Fruit fly (Drosophila melanogaster) Kc167 (cell line): ENCODE results near the gene DENR.

Experiments
- Myc ChIP-seq: fragments of >200 bp; optimal IDR thresholded peaks from 2 replicates; lab custom pipeline; 2017; ENCODE audit warnings: missing external identifiers
- Sin3A ChIP-seq: fragments of >200 bp; optimal IDR thresholded peaks from 2 replicates; lab custom pipeline; 2018; ENCODE audit warnings: missing external identifiers
- h ChIP-seq: fragments of >200 bp; optimal IDR thresholded peaks from 3 replicates; lab custom pipeline; 2018; ENCODE audit warnings: missing external identifiers
- insv ChIP-seq: fragments of >200 bp; optimal IDR thresholded peaks from 3 replicates; lab custom pipeline; 2018; ENCODE audit warnings: missing external identifiers
- psq ChIP-seq: fragments of >200 bp; optimal IDR thresholded peaks from 2 replicates; lab custom pipeline; 2017; ENCODE audit warnings: missing external identifiers
- ttk ChIP-seq: sonication (Bioruptor generic); optimal IDR thresholded peaks from 2 replicates; lab custom pipeline; 2017; ENCODE audit warnings: missing external identifiers

DENR gene

DNA sequence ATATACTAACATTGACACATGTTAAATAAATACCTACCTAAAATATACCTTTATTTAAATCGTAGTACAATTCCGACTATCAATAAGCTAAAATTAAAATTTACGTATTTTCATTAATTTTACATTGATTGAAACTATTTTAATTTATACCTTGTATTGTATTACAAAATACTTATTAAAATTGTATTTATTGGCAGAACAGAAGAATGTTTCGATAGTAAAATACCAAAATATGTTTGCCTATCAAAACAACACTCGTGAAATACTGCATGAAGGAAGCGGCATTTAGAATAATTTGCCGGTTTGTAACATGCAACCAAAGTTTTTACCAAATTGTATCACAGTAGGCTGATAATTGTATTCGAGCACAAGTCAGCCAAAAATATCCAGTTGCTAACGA lies at the start of gene DENR, which contains the start of gene CG4880:
Gene DENR, minus strand, starts transcription at position 10 of the 400 bp plus-strand sequence.
Gene CG4880, plus strand, starts transcription at position 268 of the 400 bp plus-strand sequence.
- TF ChIP-seq ttk (lab: Kevin White, UChicago): no peak
- TF ChIP-seq psq (lab: Kevin White, UChicago): no peak
- TF ChIP-seq Sin3A (lab: Kevin White, UChicago): no peak

DNA sequence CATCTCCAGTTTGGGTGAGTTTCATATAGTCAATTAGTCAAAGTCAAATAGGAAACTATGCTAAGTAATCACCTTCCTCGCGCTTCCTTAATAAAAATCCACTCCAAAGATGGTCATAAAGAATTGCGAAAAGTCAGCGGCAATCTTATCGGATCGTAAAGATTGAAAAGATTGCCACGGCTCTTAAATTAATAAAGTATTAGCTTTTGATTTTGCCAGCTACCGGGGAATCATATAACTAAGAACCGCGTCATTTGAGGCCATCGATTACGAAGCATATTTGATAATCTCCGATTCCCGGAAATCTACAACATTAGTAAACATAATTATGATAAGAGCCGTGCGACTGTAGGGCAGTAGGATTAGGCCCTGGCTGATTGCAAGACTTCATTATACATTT lies 48.1 kb upstream of the DENR start:
- no peak for TF ChIP-seq insv (lab: Kevin White, UChicago)
- no peak for TF ChIP-seq Sin3A (lab: Kevin White, UChicago)
- TF ChIP-seq psq (lab: Kevin White, UChicago): no peak
- TF ChIP-seq Myc: no peak
- TF ChIP-seq ttk (lab: Kevin White, UChicago): no peak
- TF ChIP-seq h (lab: Kevin White, UChicago): no peak

DNA sequence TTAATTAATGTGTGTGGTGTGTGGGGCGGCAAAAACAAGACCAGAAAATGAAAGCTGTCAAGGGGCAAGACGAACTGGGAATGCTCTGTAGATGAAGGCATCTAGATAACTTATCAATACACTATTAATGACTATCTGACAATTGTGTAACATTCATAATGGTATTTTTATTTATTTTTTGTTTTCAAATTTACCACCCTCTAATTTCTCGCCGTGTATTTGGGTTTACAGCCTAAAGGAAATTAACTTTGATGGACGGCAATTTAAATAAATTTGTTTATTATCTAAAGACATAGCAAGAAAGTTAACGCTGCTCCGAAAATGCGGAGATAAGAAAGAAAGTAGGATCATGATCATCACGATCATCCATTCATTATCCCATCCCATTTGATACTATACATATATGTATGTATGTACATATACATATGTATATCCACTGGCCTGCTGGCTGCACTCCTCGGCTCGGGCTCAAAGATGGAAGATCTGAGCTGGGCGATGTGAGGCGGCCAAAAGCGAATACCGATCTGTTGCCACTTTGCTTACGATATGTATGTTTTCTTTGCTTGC lies 46.5 kb upstream of the DENR start:
- no peak for TF ChIP-seq Myc
- TF ChIP-seq h (lab: Kevin White, UChicago): no peak
- TF ChIP-seq Sin3A (lab: Kevin White, UChicago): no peak
- TF ChIP-seq insv (lab: Kevin White, UChicago): no peak
- TF ChIP-seq psq (lab: Kevin White, UChicago): no peak
- no peak for TF ChIP-seq ttk (lab: Kevin White, UChicago)

DNA sequence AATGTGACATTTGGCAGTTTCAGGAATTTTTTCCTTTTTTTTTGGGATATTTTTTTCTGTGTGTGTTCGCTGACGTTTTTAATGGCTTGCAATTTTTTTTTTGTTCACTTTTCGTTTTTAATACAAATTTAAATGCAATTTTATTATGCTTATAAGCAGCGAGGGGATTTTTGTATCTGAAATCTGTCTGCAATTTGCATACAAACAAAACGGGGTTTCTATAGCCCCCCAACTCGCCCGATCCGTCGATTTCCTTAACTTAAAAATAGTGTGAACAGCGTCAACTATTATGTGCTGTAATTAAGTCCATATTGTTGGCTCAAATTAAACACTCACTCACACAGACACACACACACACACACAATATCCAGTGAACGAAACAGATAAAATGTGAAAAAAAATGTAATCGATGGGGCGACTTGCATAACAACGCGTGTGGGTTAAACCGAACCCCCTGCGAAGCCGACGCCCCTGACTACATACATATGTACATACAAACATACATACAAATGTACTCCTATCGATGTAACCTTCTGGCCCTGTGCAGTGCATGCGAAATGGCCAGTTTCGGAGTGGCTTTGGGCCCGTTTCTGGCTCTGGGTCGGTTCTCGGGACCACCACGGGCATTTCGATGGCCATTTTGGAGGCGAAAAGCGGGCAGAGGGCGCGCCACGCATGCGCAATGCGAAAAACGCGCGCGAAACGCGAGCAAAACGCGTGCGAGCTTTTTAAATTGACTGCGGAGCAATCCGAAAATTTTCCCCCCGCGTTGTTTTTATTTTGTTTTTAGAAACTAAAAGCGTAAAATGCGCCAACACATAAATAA lies 45.8 kb upstream of the DENR start:
- TF ChIP-seq h (lab: Kevin White, UChicago) (no peak), ttk (lab: Kevin White, UChicago) (no peak), psq (lab: Kevin White, UChicago) (no peak), Myc (no peak), insv (lab: Kevin White, UChicago) (no peak), Sin3A (lab: Kevin White, UChicago) (no peak)

DNA sequence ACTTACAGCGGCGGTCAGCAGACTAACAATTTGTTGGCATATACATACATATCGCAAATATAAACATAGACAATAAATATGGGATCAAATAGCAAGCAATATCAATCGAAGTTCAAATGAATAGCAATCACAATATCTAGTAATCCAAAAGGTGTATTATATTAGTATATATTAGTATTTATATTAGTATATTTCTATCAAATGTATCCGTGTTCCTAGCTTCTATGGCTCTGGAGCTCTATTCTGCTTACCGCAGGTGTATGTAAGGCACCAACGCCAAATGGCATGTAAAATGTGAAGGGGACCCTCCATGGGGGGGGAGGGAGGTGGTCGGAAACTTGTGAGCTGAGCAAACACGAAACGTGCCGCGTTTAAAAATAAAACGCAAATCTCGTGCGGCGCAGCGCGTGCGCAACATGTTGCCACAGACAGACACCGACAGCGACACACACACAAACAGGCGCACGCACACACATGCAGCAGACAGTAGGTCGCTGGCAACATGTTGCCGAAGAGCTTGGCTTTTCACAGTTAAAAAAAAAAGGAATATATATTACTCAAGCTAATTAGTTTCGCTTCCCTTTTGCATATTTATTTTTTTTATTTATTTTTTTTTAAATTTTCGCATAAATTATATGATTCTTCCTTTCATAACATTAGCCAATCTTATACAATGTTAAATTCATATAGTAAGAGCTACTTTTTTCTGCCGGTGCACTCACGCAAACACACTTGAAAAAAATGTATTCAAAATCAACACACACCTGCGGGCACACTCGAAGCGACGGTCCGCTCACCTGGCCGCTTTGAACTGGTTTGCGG lies 44.3 kb upstream of the DENR start:
- no peak for TF ChIP-seq ttk (lab: Kevin White, UChicago)
- TF ChIP-seq Sin3A (lab: Kevin White, UChicago): no peak
- TF ChIP-seq psq (lab: Kevin White, UChicago): no peak
- no peak for TF ChIP-seq Myc
- no peak for TF ChIP-seq insv (lab: Kevin White, UChicago)
- TF ChIP-seq h (lab: Kevin White, UChicago): no peak

DNA sequence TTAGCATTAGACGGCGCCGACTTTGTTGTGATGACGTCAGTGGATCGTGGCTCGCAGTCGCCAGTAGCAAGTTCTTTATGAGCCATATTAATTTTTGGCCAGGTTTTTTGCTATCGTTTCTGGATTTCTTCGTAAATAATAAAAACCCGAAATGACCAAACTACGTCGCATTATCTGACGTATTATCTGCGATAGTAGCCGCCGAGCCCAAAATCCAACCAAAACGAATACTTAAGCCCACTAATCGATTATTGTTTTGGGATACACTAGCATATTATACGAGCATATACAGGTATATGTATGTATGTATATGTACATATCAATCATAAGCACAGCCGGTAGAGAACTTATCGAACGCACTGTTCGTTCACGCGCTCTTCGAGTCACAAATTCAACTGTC lies 40.4 kb upstream of the DENR start:
- TF ChIP-seq insv (lab: Kevin White, UChicago) (no peak), psq (lab: Kevin White, UChicago) (no peak), Sin3A (lab: Kevin White, UChicago) (no peak), Myc (no peak), ttk (lab: Kevin White, UChicago) (no peak)

DNA sequence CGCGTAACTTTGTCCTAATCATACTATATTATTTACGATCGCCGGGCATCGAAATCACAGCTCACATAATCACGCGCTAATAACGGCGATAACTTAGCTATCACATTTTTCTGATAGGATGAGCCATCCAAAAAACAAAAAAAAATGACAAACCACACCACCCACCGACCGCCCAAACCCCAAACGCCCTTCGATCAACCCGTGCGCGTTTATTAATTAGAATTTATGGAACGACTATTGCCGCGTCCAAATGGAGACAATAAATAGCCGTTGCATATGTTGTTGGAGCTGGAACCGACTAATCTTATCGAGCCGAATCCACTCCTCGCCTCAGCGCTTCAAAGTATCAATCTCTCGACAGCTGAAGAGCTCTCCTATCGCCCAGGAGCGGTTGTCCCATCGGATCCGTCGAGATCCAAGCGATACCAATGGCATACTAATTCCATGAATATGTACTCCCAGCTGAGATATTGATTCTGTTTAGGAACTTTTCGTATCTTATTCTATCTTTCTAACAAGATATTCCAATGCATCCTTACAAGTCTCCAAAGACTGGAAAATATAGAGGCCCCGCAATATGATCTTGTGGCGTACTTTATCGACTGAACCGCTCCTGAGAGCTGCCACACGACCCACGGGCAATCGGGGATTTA lies 37.8 kb upstream of the DENR start:
- TF ChIP-seq insv (lab: Kevin White, UChicago): no peak
- TF ChIP-seq h (lab: Kevin White, UChicago): no peak
- no peak for TF ChIP-seq Sin3A (lab: Kevin White, UChicago)
- no peak for TF ChIP-seq Myc
- no peak for TF ChIP-seq ttk (lab: Kevin White, UChicago)

DNA sequence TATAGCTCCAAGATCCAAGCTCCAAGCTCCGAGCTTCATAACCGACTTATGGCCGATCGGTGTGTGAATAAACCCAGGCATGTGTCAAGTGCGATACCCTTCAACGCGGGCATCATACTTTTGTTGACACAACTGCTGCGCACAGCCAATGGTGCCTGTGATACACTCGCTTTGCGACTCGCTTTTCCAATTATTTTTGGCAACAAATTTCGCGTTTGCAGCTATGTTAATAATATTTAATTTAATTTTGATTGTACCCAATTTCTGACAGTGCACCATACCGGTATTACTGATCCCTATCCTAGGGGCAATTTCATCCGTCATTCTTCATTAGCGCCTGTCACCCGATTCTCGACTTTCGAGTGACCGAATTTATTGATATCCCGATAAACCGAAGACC lies 37.1 kb upstream of the DENR start:
- no peak for TF ChIP-seq insv (lab: Kevin White, UChicago)
- no peak for TF ChIP-seq Myc
- no peak for TF ChIP-seq h (lab: Kevin White, UChicago)
- TF ChIP-seq Sin3A (lab: Kevin White, UChicago): no peak
- no peak for TF ChIP-seq ttk (lab: Kevin White, UChicago)
- TF ChIP-seq psq (lab: Kevin White, UChicago): no peak

DNA sequence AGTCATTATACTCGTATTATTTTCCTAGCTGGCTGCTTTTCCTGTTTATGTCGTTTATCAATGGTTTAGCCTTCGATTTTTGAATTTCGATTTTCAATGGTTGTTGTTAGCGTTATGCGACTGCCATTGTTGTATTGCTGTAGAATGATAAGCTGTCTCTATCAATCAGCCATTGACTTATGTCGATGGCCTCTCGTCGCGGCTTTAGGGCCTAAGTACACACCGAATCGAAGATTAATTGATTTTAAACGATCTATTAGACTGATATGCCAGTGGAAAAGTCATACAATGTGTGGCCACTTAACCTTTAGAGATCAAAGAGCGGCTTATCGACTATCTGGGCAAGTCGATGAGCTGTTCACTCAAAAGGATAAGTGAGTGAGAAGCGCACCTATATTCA lies 36.3 kb upstream of the DENR start:
- TF ChIP-seq psq (lab: Kevin White, UChicago) (no peak), h (lab: Kevin White, UChicago) (no peak), Sin3A (lab: Kevin White, UChicago) (no peak), Myc (no peak), insv (lab: Kevin White, UChicago) (no peak), ttk (lab: Kevin White, UChicago) (no peak)

DNA sequence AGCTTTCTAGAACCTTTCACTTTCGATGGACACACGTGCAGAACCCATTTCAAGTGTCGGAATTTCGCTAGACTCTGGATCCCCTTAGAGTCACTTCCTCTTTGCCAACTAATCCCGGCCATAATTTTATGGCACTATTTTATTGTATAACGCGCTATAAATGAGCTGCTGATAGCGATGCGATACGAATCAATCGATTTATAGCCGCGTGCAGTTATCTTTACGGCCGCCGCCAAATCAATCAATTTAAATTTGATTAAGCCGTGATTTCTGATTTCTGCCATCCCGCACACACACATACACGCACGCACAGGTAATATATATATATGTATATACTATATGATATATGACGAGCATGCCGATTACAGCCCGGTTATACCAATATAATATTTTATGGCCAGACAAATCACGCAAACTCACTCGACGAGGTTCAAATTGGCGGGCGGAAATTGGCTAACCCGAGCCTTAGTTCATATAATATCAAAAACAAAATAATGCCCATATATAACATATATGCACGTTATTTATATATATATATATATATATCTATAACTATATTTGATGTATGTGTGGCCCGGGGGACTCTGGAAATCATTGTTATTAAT lies 34.4 kb upstream of the DENR start:
- TF ChIP-seq insv (lab: Kevin White, UChicago) (no peak), ttk (lab: Kevin White, UChicago) (no peak), Sin3A (lab: Kevin White, UChicago) (no peak), psq (lab: Kevin White, UChicago) (no peak), h (lab: Kevin White, UChicago) (no peak), Myc (no peak)
